Worm (Caenorhabditis elegans): ENCODE results near the gene srg-41.
A peak's percentile ranks its signal among the peaks of the same experiment; 100 is the strongest.

srg-41 gene

ce11 chrV:11131801-11132200, 29.9 kb downstream of the srg-41 start:
- no peak for TF ChIP-seq bed-3 (GFP tag; optimal IDR thresholded peaks at IDR 0.05)
- no peak for TF ChIP-seq sem-2 (GFP tag; optimal IDR thresholded peaks at IDR 0.05)
- no peak for TF ChIP-seq unc-39 (tag; optimal IDR thresholded peaks at IDR 0.05)
- no peak for TF ChIP-seq sptf-1 (tag; optimal IDR thresholded peaks at IDR 0.05)
- TF ChIP-seq nhr-76 (tag; optimal IDR thresholded peaks at IDR 0.05), result no peak

- no peak for TF ChIP-seq sem-2 (GFP tag; optimal IDR thresholded peaks at IDR 0.05)
- TF ChIP-seq ceh-39 (tag; optimal IDR thresholded peaks at IDR 0.05), result no peak
- no peak for TF ChIP-seq nhr-28 (tag; optimal IDR thresholded peaks at IDR 0.05)
- no peak for TF ChIP-seq sptf-1 (tag; optimal IDR thresholded peaks at IDR 0.05)
- TF ChIP-seq nhr-12 (tag; optimal IDR thresholded peaks at IDR 0.05), result no peak
- TF ChIP-seq tbx-8 (GFP tag; optimal IDR thresholded peaks at IDR 0.05), result no peak
- no peak for TF ChIP-seq bed-3 (GFP tag; optimal IDR thresholded peaks at IDR 0.05)
- TF ChIP-seq ces-1 (GFP tag; optimal IDR thresholded peaks at IDR 0.05), result no peak
- no peak for TF ChIP-seq nhr-76 (tag; optimal IDR thresholded peaks at IDR 0.05)
- TF ChIP-seq nhr-2 (tag; optimal IDR thresholded peaks at IDR 0.05), result no peak
- no peak for TF ChIP-seq elt-3 (tag; optimal IDR thresholded peaks at IDR 0.05)
- no peak for TF ChIP-seq nhr-237 (tag; optimal IDR thresholded peaks at IDR 0.05)
- TF ChIP-seq drap-1 (GFP tag; optimal IDR thresholded peaks at IDR 0.05), result no peak
- TF ChIP-seq ham-2 (GFP tag; optimal IDR thresholded peaks at IDR 0.05), result no peak
- no peak for TF ChIP-seq mls-2 (tag; optimal IDR thresholded peaks at IDR 0.05)
- no peak for TF ChIP-seq ztf-11 (tag; optimal IDR thresholded peaks at IDR 0.05)
Measured at ce11 chrV:11127197-11127596, 34.5 kb downstream of the srg-41 start, which contains the start of gene jmjd-5. jmjd-5 (plus strand) TSS chrV:11127497.

ce11 chrV:11124922-11125321, 36.8 kb downstream of the srg-41 start, which contains the start of gene C06H2.2:
C06H2.2 (plus strand) TSS chrV:11125222.
- no peak for TF ChIP-seq mab-5 (tag; optimal IDR thresholded peaks at IDR 0.05)
- no peak for TF ChIP-seq unc-120 (tag; optimal IDR thresholded peaks at IDR 0.05; ENCODE audit: poor library complexity, severe bottlenecking)
- no peak for TF ChIP-seq elt-1 (tag; optimal IDR thresholded peaks at IDR 0.05; ENCODE audit: borderline replicate concordance, insufficient read depth)

- no peak for TF ChIP-seq unc-120 (tag; optimal IDR thresholded peaks at IDR 0.05; ENCODE audit: poor library complexity, severe bottlenecking)
- TF ChIP-seq ham-2 (GFP tag; optimal IDR thresholded peaks at IDR 0.05), result no peak
- TF ChIP-seq bed-3 (GFP tag; optimal IDR thresholded peaks at IDR 0.05), result no peak
- TF ChIP-seq nhr-12 (tag; optimal IDR thresholded peaks at IDR 0.05), result no peak
- no peak for TF ChIP-seq nhr-76 (tag; optimal IDR thresholded peaks at IDR 0.05)
- no peak for TF ChIP-seq M03D4.4 (tag; optimal IDR thresholded peaks at IDR 0.05)
- no peak for TF ChIP-seq pha-4 (tag; optimal IDR thresholded peaks at IDR 0.05)
- peak; percentile 15 for TF ChIP-seq ceh-39 (tag; optimal IDR thresholded peaks at IDR 0.05)
- no peak for TF ChIP-seq tbx-8 (GFP tag; optimal IDR thresholded peaks at IDR 0.05)
- TF ChIP-seq elt-3 (tag; optimal IDR thresholded peaks at IDR 0.05), result no peak
- TF ChIP-seq lsy-2 (tag; optimal IDR thresholded peaks at IDR 0.05), result peak; percentile 33
- no peak for TF ChIP-seq elt-1 (tag; optimal IDR thresholded peaks at IDR 0.05; ENCODE audit: borderline replicate concordance, insufficient read depth)
- TF ChIP-seq ceh-83 (GFP tag; optimal IDR thresholded peaks at IDR 0.05), result no peak
- no peak for TF ChIP-seq lin-32 (GFP tag; optimal IDR thresholded peaks at IDR 0.05)
- no peak for TF ChIP-seq unc-39 (tag; optimal IDR thresholded peaks at IDR 0.05)
- no peak for TF ChIP-seq unc-62 (GFP tag; optimal IDR thresholded peaks at IDR 0.05)
- no peak for TF ChIP-seq snpc-4 (tag; optimal IDR thresholded peaks at IDR 0.05)
- TF ChIP-seq sptf-1 (tag; optimal IDR thresholded peaks at IDR 0.05), result peak; percentile 12
- TF ChIP-seq ceh-43 (GFP tag; optimal IDR thresholded peaks at IDR 0.05), result no peak
- peak; percentile 48 for TF ChIP-seq mep-1 (tag; optimal IDR thresholded peaks at IDR 0.05)
- no peak for TF ChIP-seq mls-2 (tag; optimal IDR thresholded peaks at IDR 0.05)
- TF ChIP-seq sem-2 (GFP tag; optimal IDR thresholded peaks at IDR 0.05), result no peak
- no peak for TF ChIP-seq zip-8 (tag; optimal IDR thresholded peaks at IDR 0.05)
- TF ChIP-seq hlh-1 (tag; optimal IDR thresholded peaks at IDR 0.05), result peak; percentile 8
- no peak for TF ChIP-seq nhr-237 (tag; optimal IDR thresholded peaks at IDR 0.05)
- no peak for TF ChIP-seq nhr-28 (tag; optimal IDR thresholded peaks at IDR 0.05)
Measured at ce11 chrV:11123817-11124337, 37.8 kb downstream of the srg-41 start, which contains the start of the genes atp-5 and lmtr-3. atp-5 (minus strand) TSS chrV:11123867. lmtr-3 (plus strand) TSS chrV:11124186.

- TF ChIP-seq blmp-1 (tag; optimal IDR thresholded peaks at IDR 0.05), result no peak
- no peak for TF ChIP-seq sptf-1 (tag; optimal IDR thresholded peaks at IDR 0.05)
- TF ChIP-seq drap-1 (GFP tag; optimal IDR thresholded peaks at IDR 0.05), result no peak
- TF ChIP-seq lin-13 (tag; optimal IDR thresholded peaks at IDR 0.05), result no peak
- TF ChIP-seq nhr-2 (tag; optimal IDR thresholded peaks at IDR 0.05), result no peak
Measured at ce11 chrV:11122466-11122865, 39.2 kb downstream of the srg-41 start, which contains the start of gene mboa-2. mboa-2 (minus strand) TSS chrV:11122493.
